Worm (Caenorhabditis elegans): Measurements from ENCODE around the gene best-3.

The best-3 gene

DNA sequence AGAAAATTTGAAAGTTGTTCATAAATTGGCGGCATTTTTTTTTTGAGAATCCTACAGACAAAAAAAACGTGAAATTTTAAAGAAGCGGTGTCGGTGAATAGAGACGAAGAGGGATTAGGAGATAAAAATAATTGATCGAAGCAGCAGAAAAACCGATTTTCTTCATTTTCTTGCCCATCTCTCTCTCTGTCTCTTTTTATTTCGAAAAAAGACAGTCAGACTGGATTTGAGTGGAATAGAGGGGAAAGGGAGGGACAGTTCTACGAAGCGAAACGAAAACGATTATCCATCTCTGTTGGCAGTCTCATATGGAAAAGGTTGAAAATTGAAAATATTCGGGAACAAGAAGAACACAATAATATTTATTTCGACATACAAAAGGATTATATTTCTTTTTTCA is 16.8 kb downstream of the best-3 start:
- peak; percentile 61 for TF ChIP-seq blmp-1 (tag; optimal IDR thresholded peaks at IDR 0.05)
- TF ChIP-seq ztf-4 (tag; optimal IDR thresholded peaks at IDR 0.05): no peak

DNA sequence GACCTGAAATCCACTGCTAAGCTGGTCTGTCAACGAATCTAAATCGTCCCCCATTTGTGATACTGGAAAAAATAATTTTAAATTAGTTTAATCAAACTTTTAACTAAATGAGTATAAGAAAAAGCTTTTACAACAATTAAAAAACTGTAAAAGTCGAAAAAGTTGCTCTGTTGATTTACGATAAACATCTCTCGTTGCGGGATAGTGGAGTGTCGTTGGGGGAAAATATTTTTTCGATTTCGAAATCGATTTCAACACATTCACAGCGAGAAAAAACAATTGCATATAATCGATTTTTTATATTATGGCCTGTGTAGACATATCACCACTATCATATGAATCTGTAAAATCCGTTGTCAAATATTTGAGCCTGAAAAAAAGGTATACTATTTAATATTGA is 18.7 kb downstream of the best-3 start, which contains the start of the genes F23F1.5 and fbxc-54:
Gene F23F1.5 (minus strand): TSS at position 64 of the 400 bp plus-strand sequence.
Gene fbxc-54 (plus strand): TSS at position 199 of the 400 bp plus-strand sequence.
- TF ChIP-seq pax-3 (tag; optimal IDR thresholded peaks at IDR 0.05) (no peak), nhr-12 (tag; optimal IDR thresholded peaks at IDR 0.05) (no peak), nhr-11 (tag; optimal IDR thresholded peaks at IDR 0.05) (no peak), nhr-76 (tag; optimal IDR thresholded peaks at IDR 0.05) (no peak), nhr-85 (tag) (no peak), snpc-4 (tag; optimal IDR thresholded peaks at IDR 0.05) (peak; percentile 27), isw-1 (GFP tag; IDR thresholded peaks at IDR 0.05) (no peak), tbx-2 (tag; optimal IDR thresholded peaks at IDR 0.05) (no peak), aly-2 (tag; optimal IDR thresholded peaks at IDR 0.05) (no peak), vab-15 (tag; optimal IDR thresholded peaks at IDR 0.05) (no peak), zip-4 (GFP tag; optimal IDR thresholded peaks at IDR 0.05) (peak; percentile 43), C16A3.4 (tag; optimal IDR thresholded peaks at IDR 0.05) (peak; percentile 46), ceh-90 (tag; optimal IDR thresholded peaks at IDR 0.05) (no peak), aha-1 (tag; optimal IDR thresholded peaks at IDR 0.05) (no peak), ztf-11 (tag; optimal IDR thresholded peaks at IDR 0.05) (no peak), xbp-1 (tag; optimal IDR thresholded peaks at IDR 0.05) (no peak), nhr-237 (tag; optimal IDR thresholded peaks at IDR 0.05) (no peak), F16B12.6 (tag; optimal IDR thresholded peaks at IDR 0.05) (peak; percentile 17), sptf-1 (tag; optimal IDR thresholded peaks at IDR 0.05) (no peak), sox-4 (tag; optimal IDR thresholded peaks at IDR 0.05) (no peak), ceh-82 (tag; optimal IDR thresholded peaks at IDR 0.05) (peak in 1 of 3 experiments; percentile 57), lin-14 (GFP tag; optimal IDR thresholded peaks at IDR 0.05) (no peak), lin-35 (GFP tag; optimal IDR thresholded peaks at IDR 0.05) (peak; percentile 16 to 55), mab-9 (GFP tag; IDR thresholded peaks at IDR 0.05) (no peak), nhr-90 (tag; optimal IDR thresholded peaks at IDR 0.05; ENCODE audit: poor library complexity) (no peak), tlp-1 (tag; optimal IDR thresholded peaks at IDR 0.05) (no peak), fkh-8 (tag; optimal IDR thresholded peaks at IDR 0.05) (no peak), egl-13 (tag; optimal IDR thresholded peaks at IDR 0.05) (no peak), blmp-1 (tag; optimal IDR thresholded peaks at IDR 0.05) (peak; percentile 16), lin-13 (GFP tag; optimal IDR thresholded peaks at IDR 0.05) (no peak), alr-1 (tag; optimal IDR thresholded peaks at IDR 0.05; ENCODE audit: borderline replicate concordance) (no peak), pqm-1 (tag; optimal IDR thresholded peaks at IDR 0.05) (no peak), ces-1 (GFP tag; optimal IDR thresholded peaks at IDR 0.05) (no peak), pag-3 (tag; optimal IDR thresholded peaks at IDR 0.05; ENCODE audit: borderline replicate concordance, insufficient read depth) (no peak), nhr-28 (tag; optimal IDR thresholded peaks at IDR 0.05) (no peak), unc-30 (tag; optimal IDR thresholded peaks at IDR 0.05) (no peak), efl-1 (optimal IDR thresholded peaks at IDR 0.05) (peak; percentile 29 to 51), efl-1 (GFP tag; optimal IDR thresholded peaks at IDR 0.05 in 1 of 2) (peak; percentile 44 to 77), mep-1 (tag; optimal IDR thresholded peaks at IDR 0.05) (no peak), Y116A8C.19 (tag; optimal IDR thresholded peaks at IDR 0.05; ENCODE audit: borderline replicate concordance) (no peak), unc-86 (tag; optimal IDR thresholded peaks at IDR 0.05) (no peak), C04F5.9 (tag; optimal IDR thresholded peaks at IDR 0.05) (no peak), nhr-47 (tag; optimal IDR thresholded peaks at IDR 0.05) (peak; percentile 2), grh-1 (GFP tag; IDR thresholded peaks at IDR 0.05) (no peak), lin-15B (tag; optimal IDR thresholded peaks at IDR 0.05) (peak; percentile 22), elt-2 (tag; optimal IDR thresholded peaks at IDR 0.05) (no peak), hlh-4 (tag; optimal IDR thresholded peaks at IDR 0.05) (no peak), hpl-2 (GFP tag; optimal IDR thresholded peaks at IDR 0.05) (no peak), snu-23 (GFP tag; optimal IDR thresholded peaks at IDR 0.05) (no peak), nhr-20 (tag; optimal IDR thresholded peaks at IDR 0.05) (no peak), nhr-71 (tag; optimal IDR thresholded peaks at IDR 0.05) (no peak), ceh-8 (GFP tag; optimal IDR thresholded peaks at IDR 0.05) (no peak)

All from whole organism, L1 larva.